Worm (Caenorhabditis elegans) whole organism, L2 larva: ENCODE data around the gene C56A3.8.

ENCODE experiments used
- aly-2 ChIP-seq: fragments of 150-350 bp; optimal IDR thresholded peaks from 2 replicates; lab custom pipeline; 2014; ENCODE audit warnings: missing biosample characterization, missing genetic modification characterization
- blmp-1 ChIP-seq: sonication (generic microtip); optimal IDR thresholded peaks from 2 replicates; lab custom pipeline; 2017; ENCODE audit warnings: missing genetic modification characterization, mild to moderate bottlenecking, missing compliant biosample characterization, antibody characterized with exemption, moderate library complexity; ENCODE audit not compliant: insufficient read depth
- unc-39 ChIP-seq: fragments of 150-350 bp; optimal IDR thresholded peaks from 2 replicates; lab custom pipeline; 2014; ENCODE audit warnings: missing biosample characterization, missing genetic modification characterization

- no peak for TF ChIP-seq unc-39 (tag; lab: Kevin White, UChicago)
- TF ChIP-seq aly-2 (tag; lab: Kevin White, UChicago) = no peak
- TF ChIP-seq blmp-1 (tag; lab: Kevin White, UChicago) = no peak
These were observed 24.0 kb upstream of the C56A3.8 start, which contains the start of gene frpr-5 for ce11 chrV:13536058-13536579.
